Fruit fly (Drosophila melanogaster) whole organism, larva: Measurements from ENCODE around the gene CG8132.

Source experiments
- noc ChIP-seq: fragments of 200-800 bp; sonication (Bioruptor generic); optimal IDR thresholded peaks from 3 replicates; lab custom pipeline; 2019; ENCODE audit warnings: missing biosample characterization, mild to moderate bottlenecking, missing genetic modification characterization, moderate library complexity

Gene CG8132

dm6 chr3R:9436358-9436972, 35.2 kb downstream of the CG8132 start:
- peak; percentile 38 for TF ChIP-seq noc (tag; lab: Kevin White, UChicago)

DNA sequence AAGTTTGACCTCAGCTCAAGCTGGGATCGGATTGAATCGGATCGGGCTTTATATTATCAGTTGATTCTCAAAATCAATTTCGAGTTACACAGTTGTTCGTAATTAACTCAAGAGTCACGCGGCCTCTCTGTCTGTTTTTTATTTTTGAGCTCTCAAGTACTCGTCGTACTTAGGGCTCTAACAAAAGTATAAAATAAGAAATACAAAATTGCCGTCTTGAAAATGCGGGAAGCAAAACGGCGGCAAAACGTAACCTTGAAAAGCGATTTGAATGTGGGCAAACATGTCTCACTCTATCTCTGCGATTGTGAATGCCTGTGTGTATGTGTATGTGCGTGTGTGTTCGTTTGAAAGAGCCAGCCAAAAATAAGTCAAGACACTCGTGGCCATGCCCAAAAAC, 36.3 kb downstream of the CG8132 start:
- TF ChIP-seq noc (tag; lab: Kevin White, UChicago), result no peak

DNA sequence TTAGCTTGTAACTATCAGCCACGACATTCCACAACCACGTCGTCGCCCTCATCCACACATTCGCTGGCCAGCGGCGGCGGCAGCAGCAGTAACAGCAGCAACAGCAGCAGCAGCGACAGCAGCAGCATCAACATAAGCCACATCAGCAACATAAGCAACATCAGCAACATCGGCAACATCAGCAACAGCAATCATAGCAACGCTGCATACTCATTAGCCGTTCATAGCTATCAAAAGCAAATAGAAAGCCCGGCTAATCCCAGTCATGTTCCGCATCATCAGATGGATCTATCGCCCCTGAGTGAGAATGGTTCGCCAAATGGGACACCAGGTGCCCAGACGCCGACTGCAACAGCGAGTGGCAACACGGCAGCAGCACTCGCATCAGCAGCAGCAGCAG, 39.8 kb downstream of the CG8132 start:
- no peak for TF ChIP-seq noc (tag; lab: Kevin White, UChicago)

DNA sequence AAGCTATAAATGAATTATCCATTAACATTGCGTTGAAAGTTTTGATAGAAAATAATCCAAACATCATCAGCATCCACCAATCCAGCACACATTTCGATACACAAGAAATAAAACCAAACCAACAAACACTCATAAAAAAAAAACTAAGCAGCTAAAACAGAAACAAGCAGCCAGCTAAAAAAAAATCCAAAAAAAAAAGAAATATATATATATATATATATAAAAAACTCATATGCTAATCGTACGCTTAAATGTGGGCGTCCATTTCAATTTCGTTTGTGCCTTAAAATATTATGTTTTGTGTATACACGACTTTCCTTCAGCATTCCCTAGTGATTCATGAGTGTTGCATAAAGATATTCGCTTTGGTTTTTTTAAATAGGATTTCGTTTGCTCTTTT, 40.7 kb downstream of the CG8132 start:
- TF ChIP-seq noc (tag; lab: Kevin White, UChicago), result no peak

DNA sequence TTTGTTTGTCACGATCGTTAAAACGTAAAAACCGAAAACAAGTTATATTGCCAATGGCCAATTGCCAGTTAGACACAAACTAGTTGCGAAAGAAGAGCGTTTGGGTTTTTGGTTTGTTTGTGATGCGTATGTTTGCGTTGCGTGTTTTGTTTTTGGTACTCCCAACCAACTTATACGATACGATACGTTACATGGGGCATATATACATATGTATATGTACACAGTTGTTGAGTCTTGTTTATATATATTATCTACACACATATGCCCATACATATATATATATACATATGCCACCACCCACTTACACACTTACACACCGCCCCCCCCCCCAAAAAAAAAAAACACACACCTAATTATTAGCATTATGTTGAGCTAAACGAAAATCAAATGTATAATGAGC, 47.0 kb downstream of the CG8132 start:
- no peak for TF ChIP-seq noc (tag; lab: Kevin White, UChicago)

dm6 chr3R:9450672-9451071, 49.4 kb downstream of the CG8132 start:
- no peak for TF ChIP-seq noc (tag; lab: Kevin White, UChicago)
